Worm (Caenorhabditis elegans) whole organism, young adult: ENCODE data around the gene sre-3.

Source experiments
- B0261.1 ChIP-seq: sonication (generic microtip); optimal IDR thresholded peaks from 2 replicates; lab custom pipeline; 2016; ENCODE audit warnings: mild to moderate bottlenecking, missing genetic modification characterization, moderate library complexity, missing compliant biosample characterization
- F33H1.4 ChIP-seq: fragments of 200-800 bp; sonication (Bioruptor generic); IDR thresholded peaks from 2 replicates; pipeline ENCODE4 v1.3.6; 2022; ENCODE audit warnings: missing genetic modification reagents, missing genetic modification characterization, missing compliant biosample characterization
- F37B4.10 ChIP-seq: fragments of 200-800 bp; sonication (Bioruptor generic); IDR thresholded peaks from 2 replicates; pipeline ENCODE4 v1.3.6; 2022; ENCODE audit warnings: missing genetic modification characterization, missing compliant biosample characterization
- F49E8.2 ChIP-seq: sonication (generic microtip); optimal IDR thresholded peaks from 3 replicates; lab custom pipeline; 2017; ENCODE audit warnings: missing genetic modification characterization, mild to moderate bottlenecking, missing compliant biosample characterization, antibody characterized with exemption, moderate library complexity; ENCODE audit not compliant: insufficient read depth
- attf-3 ChIP-seq: fragments of 200-800 bp; sonication (Bioruptor generic); conservative IDR thresholded peaks from 2 replicates; pipeline ENCODE4 v1.3.6; 2022; ENCODE audit warnings: missing genetic modification reagents, missing genetic modification characterization, missing compliant biosample characterization
- efl-1 ChIP-seq: fragments of 150-350 bp; optimal IDR thresholded peaks from 2 replicates; lab custom pipeline; 2014; ENCODE audit warnings: missing biosample characterization, missing genetic modification reagents, missing genetic modification characterization
- egl-44 ChIP-seq: fragments of 200-800 bp; sonication (Bioruptor generic); IDR thresholded peaks from 2 replicates; pipeline ENCODE4 v1.3.6; 2022; ENCODE audit warnings: missing genetic modification reagents, missing genetic modification characterization, missing compliant biosample characterization
- lin-40 ChIP-seq: sonication (generic microtip); optimal IDR thresholded peaks from 2 replicates; lab custom pipeline; 2016; ENCODE audit warnings: missing genetic modification characterization, mild to moderate bottlenecking, missing compliant biosample characterization, missing genotype, missing genetic modification reagents
- pha-4 ChIP-seq: fragments of 150-350 bp; sonication (generic microtip); optimal IDR thresholded peaks from 2 replicates; lab custom pipeline; 2014; ENCODE audit warnings: missing biosample characterization, missing genetic modification reagents, missing genetic modification characterization

ce11 chrII:7368761-7369160, 16.8 kb upstream of the sre-3 start, which contains the start of gene F43E2.6:
- TF ChIP-seq B0261.1: no peak
- TF ChIP-seq F33H1.4 (GFP tag; lab: Robert Waterston, UW): no peak
- TF ChIP-seq efl-1 (GFP tag; lab: Kevin White, UChicago): no peak
- no peak for TF ChIP-seq lin-40 (tag; lab: Kevin White, UChicago)
- TF ChIP-seq F37B4.10 (GFP tag; lab: Robert Waterston, UW): no peak
- TF ChIP-seq egl-44 (GFP tag; lab: Robert Waterston, UW): no peak
- no peak for TF ChIP-seq attf-3 (GFP tag; lab: Robert Waterston, UW)
- TF ChIP-seq pha-4 (tag; lab: Kevin White, UChicago): no peak
- no peak for TF ChIP-seq F49E8.2
